Fruit fly (Drosophila melanogaster) S2 (cell line): ENCODE data around the gene Awh.

Experiments
- CG8478 ChIP-seq: fragments of >200 bp; optimal IDR thresholded peaks from 2 replicates; lab custom pipeline; 2018
- CTCF ChIP-seq, 2 experiments: fragments of >200 bp; optimal IDR thresholded peaks; 2 replicates each; lab custom pipeline; 2018

DNA sequence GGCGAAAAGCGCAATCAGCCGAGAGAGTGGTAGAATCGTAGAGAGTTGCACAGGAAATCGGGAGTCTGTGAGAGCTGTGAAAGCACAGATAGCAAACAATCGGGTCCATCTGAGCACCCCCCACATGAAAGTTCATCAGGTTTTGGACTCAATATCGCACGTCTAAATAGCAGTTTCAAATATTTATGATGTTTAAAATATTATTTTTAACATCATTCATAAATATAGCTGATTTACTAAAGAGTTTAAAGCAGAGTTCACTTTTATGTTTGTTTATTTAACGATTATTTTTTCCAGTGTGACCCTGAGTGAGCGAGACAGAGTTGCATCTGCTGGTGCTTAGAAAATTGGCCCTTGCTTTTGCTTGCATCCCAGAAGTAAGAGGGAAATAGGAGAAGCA is 44.7 kb upstream of the Awh start:
- TF ChIP-seq CTCF (optimal IDR thresholded peaks at IDR 0.05; lab: Kevin White, UChicago) (no peak), CG8478 (no peak)
